Worm (Caenorhabditis elegans) whole organism, L2 larva: ENCODE results near the gene tag-250.

Experiments
- elt-3 ChIP-seq: sonication (generic microtip); optimal IDR thresholded peaks from 2 replicates; lab custom pipeline; 2017; ENCODE audit warnings: missing biosample characterization, missing genetic modification characterization
- lsy-2 ChIP-seq, 2 experiments: fragments of 150-350 bp in 1 of 2; sonication (generic microtip) in 1 of 2; optimal IDR thresholded peaks; 2 replicates each; lab custom pipeline; 2014 to 2017; ENCODE audit warnings: missing biosample characterization in 2 of 2, missing genetic modification characterization in 2 of 2
- mab-5 ChIP-seq: fragments of 150-350 bp; optimal IDR thresholded peaks from 2 replicates; lab custom pipeline; 2014; ENCODE audit warnings: missing biosample characterization, missing genetic modification characterization
- snpc-4 ChIP-seq: fragments of 150-350 bp; optimal IDR thresholded peaks from 2 replicates; lab custom pipeline; 2014; ENCODE audit warnings: missing biosample characterization, missing genetic modification characterization
- unc-39 ChIP-seq: fragments of 150-350 bp; optimal IDR thresholded peaks from 2 replicates; lab custom pipeline; 2014; ENCODE audit warnings: missing biosample characterization, missing genetic modification characterization
- ztf-4 ChIP-seq: fragments of 150-350 bp; optimal IDR thresholded peaks from 2 replicates; lab custom pipeline; 2014; ENCODE audit warnings: missing biosample characterization, missing genetic modification characterization

- TF ChIP-seq unc-39 (tag; lab: Kevin White, UChicago) (no peak), elt-3 (no peak), snpc-4 (no peak), ztf-4 (tag; lab: Kevin White, UChicago) (no peak), mab-5 (no peak), lsy-2 (tag; optimal IDR thresholded peaks at IDR 0.05; lab: Kevin White, UChicago) (no peak)
Observed at ce11 chrIII:7909263-7909662, 15.5 kb downstream of the tag-250 start, which contains the start of gene ZK688.1.
